Worm (Caenorhabditis elegans) whole organism, late embryonic: Measurements from ENCODE around the gene M02B1.4.

Experiments used
- F13H6.1 ChIP-seq: sonication (generic microtip); optimal IDR thresholded peaks from 2 replicates; lab custom pipeline; 2016; ENCODE audit warnings: missing genetic modification characterization, missing compliant biosample characterization
- ceh-19 ChIP-seq: fragments of 200-800 bp; sonication (Bioruptor generic); optimal IDR thresholded peaks from 2 replicates; lab custom pipeline; 2018; ENCODE audit warnings: mild to moderate bottlenecking, missing genetic modification characterization, missing compliant biosample characterization
- ceh-9 ChIP-seq: sonication (generic microtip); optimal IDR thresholded peaks from 2 replicates; lab custom pipeline; 2016; ENCODE audit warnings: mild to moderate bottlenecking, missing genetic modification characterization, inconsistent platforms, missing compliant biosample characterization
- dmd-4 ChIP-seq: sonication (generic microtip); optimal IDR thresholded peaks from 2 replicates; lab custom pipeline; 2016; ENCODE audit warnings: borderline replicate concordance, missing genetic modification characterization, missing compliant biosample characterization
- ets-4 ChIP-seq: sonication (generic microtip); optimal IDR thresholded peaks from 2 replicates; lab custom pipeline; 2016; ENCODE audit warnings: missing genetic modification characterization, missing compliant biosample characterization
- fkh-10 ChIP-seq: fragments of 150-350 bp; optimal IDR thresholded peaks from 2 replicates; lab custom pipeline; 2014; ENCODE audit warnings: missing biosample characterization, missing genetic modification reagents, missing genetic modification characterization
- nfya-1 ChIP-seq: sonication (generic microtip); optimal IDR thresholded peaks from 2 replicates; lab custom pipeline; 2017; ENCODE audit warnings: missing genetic modification characterization, mild to moderate bottlenecking, missing compliant biosample characterization, antibody characterized with exemption, moderate library complexity
- tbx-7 ChIP-seq: sonication (generic microtip); optimal IDR thresholded peaks from 2 replicates; lab custom pipeline; 2016; ENCODE audit warnings: missing genotype, missing genetic modification characterization, missing compliant biosample characterization
- unc-55 ChIP-seq: sonication (generic microtip); optimal IDR thresholded peaks from 2 replicates; lab custom pipeline; 2017; ENCODE audit warnings: missing biosample characterization, missing genetic modification reagents, missing genetic modification characterization
- unc-86 ChIP-seq: sonication (generic microtip); optimal IDR thresholded peaks from 2 replicates; lab custom pipeline; 2016; ENCODE audit warnings: missing genetic modification characterization, missing compliant biosample characterization
- zip-5 ChIP-seq: sonication (generic microtip); optimal IDR thresholded peaks from 2 replicates; lab custom pipeline; 2016; ENCODE audit warnings: missing genetic modification characterization, missing compliant biosample characterization
- ztf-16 ChIP-seq: sonication (generic microtip); optimal IDR thresholded peaks from 2 replicates; lab custom pipeline; 2017; ENCODE audit warnings: missing genetic modification characterization, missing compliant biosample characterization

DNA sequence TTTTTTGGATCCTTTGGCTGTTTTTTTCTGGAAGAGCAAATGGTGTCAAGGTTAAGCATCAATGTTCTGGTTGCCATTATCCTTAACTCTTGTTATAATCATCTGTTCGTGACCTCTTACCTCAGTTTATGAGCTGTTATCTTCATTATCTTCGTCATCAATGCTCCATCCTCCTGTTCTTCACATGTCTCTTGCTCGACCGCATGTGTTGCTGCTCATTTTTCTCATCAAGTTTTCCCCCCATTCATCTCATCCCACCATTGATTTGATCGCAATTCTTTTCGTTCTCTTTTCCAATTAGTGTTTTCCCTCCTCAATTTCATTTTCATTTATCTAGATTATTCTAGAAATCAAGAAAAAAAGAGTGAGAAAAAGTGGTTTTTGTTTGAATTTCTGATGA is 7.6 kb downstream of the M02B1.4 start:
- no peak for TF ChIP-seq ets-4 (tag; lab: Kevin White, UChicago)
- no peak for TF ChIP-seq fkh-10 (GFP tag; lab: Kevin White, UChicago)
- no peak for TF ChIP-seq unc-55 (GFP tag; lab: Kevin White, UChicago)
- no peak for TF ChIP-seq zip-5 (tag; lab: Kevin White, UChicago)
- no peak for TF ChIP-seq F13H6.1 (tag; lab: Kevin White, UChicago)
- TF ChIP-seq dmd-4 (tag; lab: Kevin White, UChicago): no peak
- TF ChIP-seq ceh-19: no peak
- no peak for TF ChIP-seq ztf-16
- no peak for TF ChIP-seq ceh-9 (tag; lab: Kevin White, UChicago)
- no peak for TF ChIP-seq tbx-7 (tag; lab: Kevin White, UChicago)
- TF ChIP-seq nfya-1 (tag; lab: Kevin White, UChicago): no peak
- no peak for TF ChIP-seq unc-86 (tag; lab: Kevin White, UChicago)
